Fruit fly (Drosophila melanogaster) whole organism, adult: ENCODE measurements around the gene NdufA3.

ENCODE experiments used
- CG11617 ChIP-seq: fragments of 200-800 bp; sonication (Bioruptor generic); optimal IDR thresholded peaks from 2 replicates; lab custom pipeline; 2017; ENCODE audit warnings: mild to moderate bottlenecking, missing biosample characterization, missing genetic modification reagents, missing genetic modification characterization
- CG12768 ChIP-seq: fragments of 200-800 bp; sonication (Bioruptor generic); optimal IDR thresholded peaks from 2 replicates; lab custom pipeline; 2017; ENCODE audit warnings: missing biosample characterization, missing genetic modification characterization, mild to moderate bottlenecking, moderate library complexity, missing genetic modification reagents
- CG14711 ChIP-seq: fragments of 200-800 bp; sonication (Bioruptor generic); optimal IDR thresholded peaks from 2 replicates; lab custom pipeline; 2018; ENCODE audit warnings: missing biosample characterization, mild to moderate bottlenecking, missing genetic modification characterization, moderate library complexity
- CG1620 ChIP-seq: fragments of 200-800 bp; sonication (Bioruptor generic); optimal IDR thresholded peaks from 2 replicates; lab custom pipeline; 2016; ENCODE audit warnings: missing biosample characterization, missing genetic modification characterization
- CG33017 ChIP-seq: fragments of 200-800 bp; sonication (Bioruptor generic); optimal IDR thresholded peaks from 2 replicates; lab custom pipeline; 2018; ENCODE audit warnings: missing biosample characterization, mild to moderate bottlenecking, missing genetic modification characterization, moderate library complexity
- CG5204 ChIP-seq: fragments of 200-800 bp; sonication (Bioruptor generic); optimal IDR thresholded peaks from 2 replicates; lab custom pipeline; 2016; ENCODE audit warnings: missing biosample characterization, missing genetic modification characterization
- CG7045 ChIP-seq: fragments of 200-800 bp; sonication (Bioruptor generic); optimal IDR thresholded peaks from 2 replicates; lab custom pipeline; 2017; ENCODE audit warnings: missing biosample characterization, mild to moderate bottlenecking, missing genetic modification characterization
- CG7101 ChIP-seq: fragments of 200-800 bp; sonication (Bioruptor generic); optimal IDR thresholded peaks from 2 replicates; lab custom pipeline; 2018; ENCODE audit warnings: missing biosample characterization, mild to moderate bottlenecking, missing genetic modification characterization, moderate library complexity
- Clk ChIP-seq: fragments of 200-800 bp; sonication (Bioruptor generic); optimal IDR thresholded peaks from 2 replicates; lab custom pipeline; 2017; ENCODE audit warnings: missing biosample characterization, missing genetic modification characterization
- Crg-1 ChIP-seq: fragments of 200-800 bp; sonication (Bioruptor generic); optimal IDR thresholded peaks from 2 replicates; lab custom pipeline; 2016; ENCODE audit warnings: missing biosample characterization, missing genetic modification characterization
- Hr96 ChIP-seq: fragments of 200-800 bp; sonication (Bioruptor generic); optimal IDR thresholded peaks from 2 replicates; lab custom pipeline; 2016; ENCODE audit warnings: missing biosample characterization, missing genetic modification characterization
- Mnt ChIP-seq: fragments of 200-800 bp; sonication (Bioruptor generic); optimal IDR thresholded peaks from 2 replicates; lab custom pipeline; 2016; ENCODE audit warnings: missing biosample characterization, mild to moderate bottlenecking, missing genetic modification characterization
- bab1 ChIP-seq: fragments of 200-800 bp; sonication (Bioruptor generic); optimal IDR thresholded peaks from 3 replicates; lab custom pipeline; 2019; ENCODE audit warnings: missing biosample characterization, mild to moderate bottlenecking, missing genetic modification characterization, moderate library complexity
- cic ChIP-seq: fragments of 200-800 bp; sonication (Bioruptor generic); optimal IDR thresholded peaks from 2 replicates; lab custom pipeline; 2017; ENCODE audit warnings: missing biosample characterization, mild to moderate bottlenecking, missing genetic modification characterization, moderate library complexity
- cnc ChIP-seq, 2 experiments: fragments of >200 bp; optimal IDR thresholded peaks; 2 replicates each; lab custom pipeline; 2017
- kay ChIP-seq: fragments of 200-800 bp; sonication (Bioruptor generic); peaks from one replicate; lab custom pipeline; 2016; ENCODE audit warnings: missing biosample characterization, missing genetic modification characterization, borderline replicate concordance
- ovo ChIP-seq: fragments of 200-800 bp; sonication (Bioruptor generic); optimal IDR thresholded peaks from 2 replicates; lab custom pipeline; 2016; ENCODE audit warnings: missing biosample characterization, missing genetic modification characterization
- pad ChIP-seq: fragments of 200-800 bp; sonication (Bioruptor generic); optimal IDR thresholded peaks from 3 replicates; lab custom pipeline; 2017; ENCODE audit warnings: missing biosample characterization, missing genetic modification characterization, mild to moderate bottlenecking, moderate library complexity, missing genetic modification reagents
- tj ChIP-seq: fragments of 200-800 bp; sonication (Bioruptor generic); optimal IDR thresholded peaks from 3 replicates; lab custom pipeline; 2017; ENCODE audit warnings: missing biosample characterization, mild to moderate bottlenecking, missing genetic modification characterization, moderate library complexity
- toe ChIP-seq: fragments of 200-800 bp; sonication (Bioruptor generic); optimal IDR thresholded peaks from 2 replicates; lab custom pipeline; 2016; ENCODE audit warnings: missing biosample characterization, missing genetic modification characterization

NdufA3 gene

DNA sequence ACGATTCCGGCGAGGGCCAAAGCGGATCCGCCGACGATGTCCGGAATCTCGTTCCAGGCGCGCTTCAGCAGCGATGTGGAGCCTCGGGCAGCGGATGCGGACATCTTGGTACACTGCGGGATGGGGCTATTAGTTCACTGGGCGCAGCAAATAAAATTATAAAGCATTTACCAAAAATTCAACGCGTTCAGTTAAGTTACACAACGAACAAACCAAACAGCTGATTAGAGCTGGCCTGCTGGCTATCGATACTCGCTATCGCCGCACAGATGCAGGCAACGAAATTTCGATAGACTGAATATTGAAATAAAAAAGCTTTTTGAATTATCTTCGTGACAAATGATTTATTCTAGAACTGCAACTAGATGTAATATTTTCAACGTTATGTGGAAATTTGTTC lies at the start of gene NdufA3:
NdufA3 (minus strand) TSS at position 317 of the 400 bp plus-strand sequence.
- TF ChIP-seq Hr96 (GFP tag; lab: Kevin White, UChicago) (no peak), CG11617 (GFP tag; lab: Kevin White, UChicago) (no peak), Crg-1 (GFP tag; lab: Kevin White, UChicago) (no peak), Mnt (GFP tag; lab: Kevin White, UChicago) (peak; percentile 10), bab1 (GFP tag; lab: Kevin White, UChicago) (peak; percentile 80)

DNA sequence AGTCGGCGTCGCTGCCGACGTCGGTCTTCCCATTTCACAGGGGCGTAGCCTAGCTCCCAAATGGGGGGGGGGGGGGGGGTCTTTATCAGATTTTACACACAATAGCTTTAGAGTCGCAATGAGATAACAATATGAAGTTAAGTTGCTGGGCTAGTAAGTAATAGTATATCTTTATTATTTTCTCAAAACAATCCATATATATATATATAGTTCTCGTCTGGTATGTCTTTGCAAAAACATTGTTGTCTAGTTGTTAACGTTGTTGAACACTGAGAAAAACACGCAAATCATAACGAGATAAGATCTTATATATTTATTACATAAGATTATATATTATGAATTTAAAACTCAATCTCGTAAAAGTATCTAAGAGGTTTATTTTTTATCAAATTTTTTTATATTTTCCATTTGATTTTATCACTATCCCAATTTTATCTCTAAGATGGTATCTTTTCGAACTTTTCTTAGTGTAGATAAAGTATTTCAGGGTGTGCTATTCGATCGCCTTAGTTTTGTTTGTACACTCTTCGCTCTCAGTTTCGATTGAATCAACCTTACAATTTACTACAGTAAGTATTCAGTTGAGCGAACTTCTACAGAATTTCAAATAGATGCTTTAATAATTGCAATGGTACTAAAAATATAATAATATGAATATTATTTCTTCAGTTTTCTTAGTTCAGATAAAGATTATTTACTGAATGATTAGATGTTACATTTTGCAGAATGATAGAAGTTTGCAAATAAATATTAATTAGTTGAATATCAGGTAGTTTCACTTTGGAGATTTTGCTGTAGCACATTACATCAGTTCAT lies 42.2 kb upstream of the NdufA3 start:
- TF ChIP-seq toe (GFP tag; lab: Kevin White, UChicago) (peak; percentile 22), ovo (GFP tag; lab: Kevin White, UChicago) (peak; percentile 45), CG12768 (GFP tag; lab: Kevin White, UChicago) (peak; percentile 76), Mnt (GFP tag; lab: Kevin White, UChicago) (peak; percentile 64), CG14711 (peak; percentile 88), Clk (GFP tag; lab: Kevin White, UChicago) (peak; percentile 43), cnc (optimal IDR thresholded peaks at IDR 0.05; lab: Kevin White, UChicago) (no peak), kay (GFP tag; lab: Kevin White, UChicago) (no peak), CG1620 (GFP tag; lab: Kevin White, UChicago) (peak; percentile 65), Hr96 (GFP tag; lab: Kevin White, UChicago) (peak; percentile 39), CG33017 (tag; lab: Kevin White, UChicago) (peak; percentile 83), cic (GFP tag; lab: Kevin White, UChicago) (peak; percentile 71), CG5204 (GFP tag; lab: Kevin White, UChicago) (peak; percentile 35), CG7101 (tag; lab: Kevin White, UChicago) (peak; percentile 95), bab1 (GFP tag; lab: Kevin White, UChicago) (peak; percentile 62), pad (GFP tag; lab: Kevin White, UChicago) (peak; percentile 80), CG7045 (peak; percentile 84), Crg-1 (GFP tag; lab: Kevin White, UChicago) (peak; percentile 61), tj (peak; percentile 80), CG11617 (GFP tag; lab: Kevin White, UChicago) (peak; percentile 91)

DNA sequence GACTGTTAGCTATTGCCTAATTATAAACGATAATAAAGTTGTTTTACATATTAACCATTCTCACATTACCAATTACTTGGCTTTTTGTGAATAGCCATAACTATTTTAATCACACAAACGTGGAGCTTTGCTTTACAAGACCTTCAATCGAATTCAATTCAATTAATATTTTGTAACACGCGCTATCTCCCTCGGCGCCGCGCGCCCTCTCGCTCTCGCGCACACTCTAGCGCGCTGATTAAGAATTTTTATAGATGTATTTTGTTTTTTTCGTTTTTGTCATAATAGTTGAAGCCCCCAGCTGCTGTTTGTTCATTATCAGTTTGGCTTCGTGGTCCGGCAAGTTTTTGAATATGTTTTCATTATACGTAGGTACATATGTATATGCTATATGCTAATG lies 41.2 kb upstream of the NdufA3 start:
- TF ChIP-seq Mnt (GFP tag; lab: Kevin White, UChicago) (peak; percentile 84), cnc (optimal IDR thresholded peaks at IDR 0.05; lab: Kevin White, UChicago) (no peak), Crg-1 (GFP tag; lab: Kevin White, UChicago) (no peak), CG5204 (GFP tag; lab: Kevin White, UChicago) (no peak)

DNA sequence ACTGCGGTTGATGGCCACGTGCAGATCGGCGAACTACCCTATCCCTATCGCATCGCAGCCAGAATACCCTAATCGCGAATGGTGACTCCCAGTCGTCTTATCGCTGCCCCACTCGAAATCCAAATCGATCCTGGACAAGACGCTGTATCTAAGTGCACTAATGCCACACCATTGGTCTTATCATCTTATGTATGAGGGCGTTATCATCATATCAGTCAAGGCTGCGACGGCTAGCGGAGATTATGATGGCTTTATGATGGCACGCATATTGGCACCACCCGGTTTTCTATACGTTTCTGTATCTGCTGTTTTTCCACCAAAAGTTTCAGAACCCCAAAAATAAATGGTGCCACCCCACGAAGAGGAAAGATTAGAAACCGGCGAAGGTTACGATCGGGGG lies 40.4 kb upstream of the NdufA3 start:
- peak; percentile 58 for TF ChIP-seq Mnt (GFP tag; lab: Kevin White, UChicago)
- no peak for TF ChIP-seq CG1620 (GFP tag; lab: Kevin White, UChicago)
- TF ChIP-seq Crg-1 (GFP tag; lab: Kevin White, UChicago), result no peak
- no peak for TF ChIP-seq CG5204 (GFP tag; lab: Kevin White, UChicago)
- no peak for TF ChIP-seq tj

DNA sequence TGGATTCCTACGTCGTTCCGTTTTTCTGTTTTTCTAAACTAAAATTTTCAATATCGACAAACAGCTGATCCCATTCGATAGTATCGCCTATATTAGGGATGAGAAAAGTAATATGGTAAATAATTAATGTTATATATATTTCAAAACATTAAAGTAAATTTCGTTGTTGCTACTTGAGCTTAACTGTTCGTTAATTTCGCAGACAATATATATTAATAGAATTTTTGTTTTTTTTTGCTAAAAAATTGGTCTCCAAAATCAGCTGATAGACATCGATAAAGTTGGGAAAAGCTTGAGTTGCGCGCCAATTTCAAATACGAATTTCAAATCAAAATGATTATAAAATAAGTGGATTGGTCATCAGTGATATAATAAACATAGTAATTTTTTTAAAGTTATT lies 36.5 kb upstream of the NdufA3 start, which contains the start of gene CG12118:
CG12118 (minus strand) TSS at position 53 of the 400 bp plus-strand sequence.
- peak; percentile 87 for TF ChIP-seq CG1620 (GFP tag; lab: Kevin White, UChicago)
- TF ChIP-seq tj, result peak; percentile 71
- TF ChIP-seq CG33017 (tag; lab: Kevin White, UChicago), result peak; percentile 56
- peak; percentile 85 for TF ChIP-seq CG7101 (tag; lab: Kevin White, UChicago)
- peak; percentile 96 for TF ChIP-seq bab1 (GFP tag; lab: Kevin White, UChicago)
- peak; percentile 17 for TF ChIP-seq CG5204 (GFP tag; lab: Kevin White, UChicago)
- no peak for TF ChIP-seq cnc (optimal IDR thresholded peaks at IDR 0.05; lab: Kevin White, UChicago)
- peak; percentile 10 for TF ChIP-seq CG7045
- no peak for TF ChIP-seq Hr96 (GFP tag; lab: Kevin White, UChicago)
- peak; percentile 87 for TF ChIP-seq CG14711
- TF ChIP-seq Mnt (GFP tag; lab: Kevin White, UChicago), result peak; percentile 69
- TF ChIP-seq CG11617 (GFP tag; lab: Kevin White, UChicago), result peak; percentile 84
- TF ChIP-seq Crg-1 (GFP tag; lab: Kevin White, UChicago), result peak; percentile 67
- TF ChIP-seq kay (GFP tag; lab: Kevin White, UChicago), result no peak
- peak; percentile 16 for TF ChIP-seq CG12768 (GFP tag; lab: Kevin White, UChicago)
- no peak for TF ChIP-seq Clk (GFP tag; lab: Kevin White, UChicago)
- TF ChIP-seq ovo (GFP tag; lab: Kevin White, UChicago), result peak; percentile 60
- peak; percentile 1 for TF ChIP-seq cic (GFP tag; lab: Kevin White, UChicago)
- TF ChIP-seq pad (GFP tag; lab: Kevin White, UChicago), result peak; percentile 58
- TF ChIP-seq toe (GFP tag; lab: Kevin White, UChicago), result peak; percentile 32

DNA sequence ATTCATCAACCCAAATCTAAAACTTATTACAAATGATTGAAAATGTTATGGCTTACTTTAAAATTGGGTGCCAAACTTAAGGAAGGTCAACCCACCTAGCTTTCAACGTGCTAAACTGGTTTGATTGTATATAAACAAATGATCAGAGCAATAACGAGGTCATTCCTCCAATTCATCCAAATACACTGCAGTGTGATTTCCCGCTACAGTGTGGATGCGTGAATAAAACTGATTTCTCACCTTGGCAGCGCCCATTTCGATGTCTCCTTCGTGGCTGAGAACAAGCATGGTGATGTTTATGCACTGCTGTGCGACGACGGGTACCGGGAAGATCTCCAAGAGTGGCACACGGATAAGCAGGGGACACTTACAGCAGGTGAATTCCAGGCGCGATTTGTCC lies 35.5 kb upstream of the NdufA3 start:
- no peak for TF ChIP-seq Mnt (GFP tag; lab: Kevin White, UChicago)
- TF ChIP-seq CG7045, result no peak
- TF ChIP-seq pad (GFP tag; lab: Kevin White, UChicago), result no peak
- no peak for TF ChIP-seq CG33017 (tag; lab: Kevin White, UChicago)
- no peak for TF ChIP-seq Hr96 (GFP tag; lab: Kevin White, UChicago)
- TF ChIP-seq CG12768 (GFP tag; lab: Kevin White, UChicago), result no peak
- no peak for TF ChIP-seq cnc (optimal IDR thresholded peaks at IDR 0.05; lab: Kevin White, UChicago)
- no peak for TF ChIP-seq toe (GFP tag; lab: Kevin White, UChicago)
- TF ChIP-seq bab1 (GFP tag; lab: Kevin White, UChicago), result no peak
- no peak for TF ChIP-seq CG7101 (tag; lab: Kevin White, UChicago)
- no peak for TF ChIP-seq Crg-1 (GFP tag; lab: Kevin White, UChicago)
- no peak for TF ChIP-seq CG5204 (GFP tag; lab: Kevin White, UChicago)
- no peak for TF ChIP-seq CG11617 (GFP tag; lab: Kevin White, UChicago)
- no peak for TF ChIP-seq Clk (GFP tag; lab: Kevin White, UChicago)
- TF ChIP-seq kay (GFP tag; lab: Kevin White, UChicago), result no peak
- no peak for TF ChIP-seq tj
- TF ChIP-seq ovo (GFP tag; lab: Kevin White, UChicago), result no peak
- TF ChIP-seq CG1620 (GFP tag; lab: Kevin White, UChicago), result no peak
